Fruit fly (Drosophila melanogaster) whole organism, wandering third instar larva: Measurements from ENCODE around the gene gish.

ENCODE experiments used
- Abd-B ChIP-seq: fragments of >200 bp; optimal IDR thresholded peaks from 2 replicates; lab custom pipeline; 2017; ENCODE audit warnings: missing biosample characterization, missing genetic modification characterization
- Hnf4 ChIP-seq: fragments of 200-800 bp; sonication (Bioruptor generic); optimal IDR thresholded peaks from 2 replicates; lab custom pipeline; 2016; ENCODE audit warnings: missing biosample characterization, mild to moderate bottlenecking, missing genetic modification characterization
- Hr78 ChIP-seq: fragments of >200 bp; optimal IDR thresholded peaks from 2 replicates; lab custom pipeline; 2017; ENCODE audit warnings: missing biosample characterization, missing genetic modification characterization
- Jra ChIP-seq: sonication (Bioruptor generic); optimal IDR thresholded peaks from 2 replicates; lab custom pipeline; 2016; ENCODE audit warnings: missing biosample characterization, missing genetic modification characterization
- OdsH ChIP-seq: fragments of 200-800 bp; sonication (Bioruptor generic); optimal IDR thresholded peaks from 2 replicates; lab custom pipeline; 2016; ENCODE audit warnings: missing biosample characterization, mild to moderate bottlenecking, missing genetic modification characterization
- br ChIP-seq: fragments of 200-800 bp; sonication (Bioruptor generic); optimal IDR thresholded peaks from 2 replicates; lab custom pipeline; 2016; ENCODE audit warnings: missing biosample characterization, missing genetic modification characterization
- lola ChIP-seq: fragments of >200 bp; optimal IDR thresholded peaks from 2 replicates; lab custom pipeline; 2017; ENCODE audit warnings: missing biosample characterization, missing genetic modification characterization
- psq ChIP-seq: fragments of 200-800 bp; sonication (Bioruptor generic); optimal IDR thresholded peaks from 3 replicates; lab custom pipeline; 2017; ENCODE audit warnings: missing biosample characterization, mild to moderate bottlenecking, missing genetic modification characterization, moderate library complexity
- rgr ChIP-seq: fragments of 200-800 bp; sonication (Bioruptor generic); optimal IDR thresholded peaks from 3 replicates; lab custom pipeline; 2016; ENCODE audit warnings: missing biosample characterization, mild to moderate bottlenecking, missing genetic modification characterization
- sage ChIP-seq: fragments of 200-800 bp; sonication (Bioruptor generic); optimal IDR thresholded peaks from 2 replicates; lab custom pipeline; 2016; ENCODE audit warnings: missing biosample characterization, mild to moderate bottlenecking, missing genetic modification characterization
- usp ChIP-seq: fragments of >200 bp; optimal IDR thresholded peaks from 2 replicates; lab custom pipeline; 2017; ENCODE audit warnings: missing biosample characterization, missing genetic modification characterization

DNA sequence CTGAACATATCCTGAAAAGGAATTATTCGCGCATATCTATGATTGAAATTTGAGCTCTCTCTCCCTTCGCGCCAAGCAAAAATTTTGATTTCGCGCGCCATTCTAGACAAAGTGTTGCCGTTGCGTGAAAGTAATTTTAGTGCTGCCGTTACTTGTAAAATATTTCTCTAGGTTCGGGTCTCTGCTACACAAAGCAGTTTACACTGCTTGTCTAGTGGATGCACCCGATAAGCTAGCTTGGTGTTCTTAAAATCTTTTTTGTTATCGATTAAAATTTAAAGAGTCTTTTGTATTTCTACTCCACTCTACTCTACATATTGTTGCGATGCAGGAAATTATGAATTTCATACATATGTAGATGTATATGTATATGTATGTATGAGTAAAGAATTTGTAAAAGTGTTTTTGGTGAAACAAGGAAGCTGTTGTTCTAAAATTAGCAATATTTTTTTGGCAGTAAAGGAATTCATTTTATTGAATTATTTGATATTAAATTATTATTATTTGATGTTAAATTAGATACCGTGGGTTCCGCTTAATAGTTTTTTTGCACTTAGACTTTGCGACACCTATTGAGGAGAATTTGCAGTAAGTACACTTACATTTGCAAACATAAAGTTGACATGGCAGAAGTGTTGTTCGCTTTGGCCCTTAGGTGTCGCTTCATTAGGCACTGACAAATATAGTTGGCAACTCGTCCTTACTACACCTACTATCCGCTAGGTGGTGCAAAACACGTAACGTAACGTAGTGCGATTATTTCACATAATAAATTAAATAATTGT is 11.7 kb upstream of the gish start:
- no peak for TF ChIP-seq usp (GFP tag; lab: Kevin White, UChicago)
- no peak for TF ChIP-seq Hnf4
- peak; percentile 16 for TF ChIP-seq psq (GFP tag; lab: Kevin White, UChicago)
- no peak for TF ChIP-seq lola (GFP tag; lab: Kevin White, UChicago)
- TF ChIP-seq rgr (GFP tag; lab: Kevin White, UChicago): peak; percentile 58
- no peak for TF ChIP-seq Abd-B (GFP tag; lab: Kevin White, UChicago)
- peak; percentile 66 for TF ChIP-seq br (GFP tag; lab: Kevin White, UChicago)
- no peak for TF ChIP-seq Jra (GFP tag; lab: Kevin White, UChicago)
- peak; percentile 63 for TF ChIP-seq OdsH (GFP tag; lab: Kevin White, UChicago)
- no peak for TF ChIP-seq Hr78 (GFP tag; lab: Kevin White, UChicago)
- TF ChIP-seq sage (GFP tag; lab: Kevin White, UChicago): no peak
